Fruit fly (Drosophila melanogaster) whole organism, pupa: ENCODE data around the gene Sf3b5.

Source experiments
- CG14655 ChIP-seq: fragments of 200-800 bp; sonication (Bioruptor generic); optimal IDR thresholded peaks from 3 replicates; lab custom pipeline; 2017; ENCODE audit warnings: mild to moderate bottlenecking, missing biosample characterization, missing genetic modification reagents, missing genetic modification characterization
- CG32121 ChIP-seq: fragments of 200-800 bp; sonication (Bioruptor generic); IDR thresholded peaks from 2 replicates; pipeline ENCODE4 v1.3.6; 2022; ENCODE audit warnings: missing biosample characterization, missing genetic modification characterization
- CG34367 ChIP-seq: fragments of 200-800 bp; sonication (Bioruptor generic); optimal IDR thresholded peaks from 2 replicates; lab custom pipeline; 2018; ENCODE audit warnings: missing biosample characterization, mild to moderate bottlenecking, missing genetic modification characterization
- D1 ChIP-seq: fragments of 200-800 bp; sonication (Bioruptor generic); optimal IDR thresholded peaks from 2 replicates; lab custom pipeline; 2018; ENCODE audit warnings: missing biosample characterization, mild to moderate bottlenecking, missing genetic modification characterization, moderate library complexity
- Ets98B ChIP-seq: fragments of 200-800 bp; sonication (Bioruptor generic); IDR thresholded peaks from 2 replicates; pipeline ENCODE4 v1.3.6; 2022; ENCODE audit warnings: missing biosample characterization, missing genetic modification characterization

dm6 chr3R:9024835-9025510 lies 9.8 kb upstream of the Sf3b5 start:
- no peak for TF ChIP-seq CG32121 (GFP tag; lab: Robert Waterston, UW)
- TF ChIP-seq Ets98B = no peak
- TF ChIP-seq D1 (tag; lab: Kevin White, UChicago) = no peak
- TF ChIP-seq CG34367 (tag; lab: Kevin White, UChicago) = no peak
- no peak for TF ChIP-seq CG14655 (GFP tag; lab: Kevin White, UChicago)
